Worm (Caenorhabditis elegans): ENCODE data around the gene pgp-12.
A peak's percentile ranks its signal among the peaks of the same experiment; 100 is the strongest.

The pgp-12 gene

ce11 chrX:12761295-12761775, 29.7 kb downstream of the pgp-12 start:
- TF ChIP-seq eor-1 (tag; optimal IDR thresholded peaks at IDR 0.05) = no peak
- peak; percentile 47 for TF ChIP-seq nhr-25 (tag; optimal IDR thresholded peaks at IDR 0.05)
- no peak for TF ChIP-seq elt-1 (tag; optimal IDR thresholded peaks at IDR 0.05)
- TF ChIP-seq elt-2 (tag; optimal IDR thresholded peaks at IDR 0.05) = peak; percentile 61
- peak in 1 of 3 experiments; percentile 38 for TF ChIP-seq elt-3 (tag; optimal IDR thresholded peaks at IDR 0.05)
- peak; percentile 41 for TF ChIP-seq lin-39 (tag; optimal IDR thresholded peaks at IDR 0.05)
- TF ChIP-seq daf-12 (tag; optimal IDR thresholded peaks at IDR 0.05) = no peak
- no peak for TF ChIP-seq zag-1 (tag; optimal IDR thresholded peaks at IDR 0.05)
- TF ChIP-seq ZK546.5 (tag; optimal IDR thresholded peaks at IDR 0.05) = no peak

DNA sequence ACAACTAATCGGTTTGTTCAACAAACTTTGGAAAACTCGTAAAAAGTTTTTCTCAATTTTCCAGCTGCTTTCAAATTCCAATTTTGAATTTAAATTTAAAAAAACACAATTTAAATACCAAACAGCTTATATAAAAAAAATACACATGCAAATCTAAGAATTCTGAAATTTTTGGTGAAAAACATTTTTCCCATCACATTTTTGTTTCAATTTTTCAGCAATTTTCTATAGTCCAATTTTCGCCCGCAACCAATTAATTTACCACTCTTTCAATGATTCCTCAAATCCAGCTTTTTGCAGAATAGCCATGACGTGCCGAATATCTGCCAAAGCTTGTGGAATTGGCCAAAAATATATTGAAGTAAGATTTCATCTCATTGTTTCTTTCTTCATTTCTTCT, 30.2 kb downstream of the pgp-12 start, which contains the start of gene cept-1:
cept-1 (plus strand) TSS at position 301 of the 400 bp plus-strand sequence.
- no peak for TF ChIP-seq lin-15B (tag; optimal IDR thresholded peaks at IDR 0.05)
- no peak for TF ChIP-seq R02D3.7 (tag; optimal IDR thresholded peaks at IDR 0.05)
- TF ChIP-seq unc-39 (tag; optimal IDR thresholded peaks at IDR 0.05) = no peak
- no peak for TF ChIP-seq ceh-82 (tag; optimal IDR thresholded peaks at IDR 0.05)
- no peak for TF ChIP-seq nhr-11 (tag; optimal IDR thresholded peaks at IDR 0.05)
- TF ChIP-seq nhr-23 (tag; optimal IDR thresholded peaks at IDR 0.05) = no peak
- no peak for TF ChIP-seq daf-12 (tag; optimal IDR thresholded peaks at IDR 0.05)
- no peak for TF ChIP-seq elt-2 (tag; optimal IDR thresholded peaks at IDR 0.05)
- TF ChIP-seq fkh-10 (GFP tag; optimal IDR thresholded peaks at IDR 0.05) = no peak
- TF ChIP-seq lsy-12 (tag; optimal IDR thresholded peaks at IDR 0.05) = no peak
- TF ChIP-seq pha-4 (tag; optimal IDR thresholded peaks at IDR 0.05) = no peak
- TF ChIP-seq nhr-12 (tag; optimal IDR thresholded peaks at IDR 0.05) = no peak
- no peak for TF ChIP-seq zag-1 (tag; optimal IDR thresholded peaks at IDR 0.05)
- no peak for TF ChIP-seq ceh-16 (tag; optimal IDR thresholded peaks at IDR 0.05)
- no peak for TF ChIP-seq nhr-76 (tag; optimal IDR thresholded peaks at IDR 0.05)

- TF ChIP-seq daf-12 (tag; optimal IDR thresholded peaks at IDR 0.05) = no peak
- TF ChIP-seq egl-27 (tag; optimal IDR thresholded peaks at IDR 0.05) = no peak
- no peak for TF ChIP-seq mdl-1 (tag; optimal IDR thresholded peaks at IDR 0.05)
- no peak for TF ChIP-seq snpc-4 (tag; optimal IDR thresholded peaks at IDR 0.05)
- no peak for TF ChIP-seq nhr-77 (tag; optimal IDR thresholded peaks at IDR 0.05)
- no peak for TF ChIP-seq jun-1 (tag; optimal IDR thresholded peaks at IDR 0.05)
- no peak for TF ChIP-seq elt-1 (tag; optimal IDR thresholded peaks at IDR 0.05)
- TF ChIP-seq tbx-2 (tag; optimal IDR thresholded peaks at IDR 0.05) = no peak
- TF ChIP-seq elt-3 (tag; optimal IDR thresholded peaks at IDR 0.05) = no peak
- TF ChIP-seq pha-4 (tag; optimal IDR thresholded peaks at IDR 0.05) = no peak
- TF ChIP-seq nhr-12 (tag; optimal IDR thresholded peaks at IDR 0.05) = no peak
- TF ChIP-seq pqm-1 (tag; optimal IDR thresholded peaks at IDR 0.05) = no peak
- TF ChIP-seq nhr-43 (tag; optimal IDR thresholded peaks at IDR 0.05; ENCODE audit: poor library complexity, severe bottlenecking) = no peak
- TF ChIP-seq fkh-2 (tag; optimal IDR thresholded peaks at IDR 0.05) = no peak
- TF ChIP-seq ceh-28 (tag; optimal IDR thresholded peaks at IDR 0.05) = no peak
- no peak for TF ChIP-seq nhr-28 (tag; optimal IDR thresholded peaks at IDR 0.05)
- TF ChIP-seq egl-5 (tag; optimal IDR thresholded peaks at IDR 0.05) = no peak
Observed at ce11 chrX:12764009-12764408, 32.4 kb downstream of the pgp-12 start.

DNA sequence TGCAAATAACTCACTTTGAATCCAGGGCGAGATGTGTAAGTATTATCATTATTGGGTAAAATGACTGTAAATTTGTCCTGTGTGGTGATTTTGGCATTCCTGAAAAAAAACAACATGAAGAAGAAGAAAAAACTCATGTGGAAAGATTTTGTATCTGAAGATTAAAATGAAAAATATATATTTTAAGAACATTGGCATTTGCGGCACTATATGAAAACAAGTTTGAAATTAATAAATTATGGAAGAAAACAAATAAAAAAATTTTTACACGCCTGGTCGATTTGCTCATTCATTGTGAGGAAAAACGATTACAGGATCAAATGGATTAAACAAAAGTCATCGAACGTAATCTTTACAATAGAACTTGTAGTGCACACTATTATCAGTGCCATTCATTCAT, 38.1 kb downstream of the pgp-12 start, which contains the start of gene ilc-17.1:
ilc-17.1 (minus strand) TSS at position 101 of the 400 bp plus-strand sequence.
- TF ChIP-seq jun-1 (tag; optimal IDR thresholded peaks at IDR 0.05) = no peak
- no peak for TF ChIP-seq R02D3.7 (tag; optimal IDR thresholded peaks at IDR 0.05)
- no peak for TF ChIP-seq ztf-11 (tag; optimal IDR thresholded peaks at IDR 0.05)
- no peak for TF ChIP-seq fkh-2 (tag; optimal IDR thresholded peaks at IDR 0.05)
- no peak for TF ChIP-seq nhr-76 (tag; optimal IDR thresholded peaks at IDR 0.05)

DNA sequence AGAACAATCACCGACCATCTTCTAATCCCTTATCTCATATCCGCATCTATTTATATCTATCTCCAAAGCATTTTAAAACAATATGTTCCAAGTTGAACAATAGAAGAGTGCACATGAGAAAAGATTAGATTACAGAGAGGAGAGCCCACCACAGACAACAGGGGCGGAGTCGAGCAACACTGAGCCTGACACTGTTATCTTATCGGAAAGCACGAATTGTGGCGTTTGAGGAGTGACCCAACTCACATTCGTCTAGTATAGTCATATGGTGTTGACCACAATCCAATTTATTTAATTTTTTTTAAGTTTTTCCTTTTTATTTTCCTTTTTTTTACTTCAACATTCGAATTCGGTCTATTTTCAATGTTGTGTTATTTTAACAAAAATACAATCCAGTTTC, 49.1 kb downstream of the pgp-12 start:
- TF ChIP-seq snpc-4 (tag; optimal IDR thresholded peaks at IDR 0.05) (no peak), elt-2 (tag; optimal IDR thresholded peaks at IDR 0.05) (peak; percentile 73), pqm-1 (tag; optimal IDR thresholded peaks at IDR 0.05) (peak; percentile 72), ceh-28 (tag; optimal IDR thresholded peaks at IDR 0.05) (no peak)

Data from whole organism, L3 larva.